Worm (Caenorhabditis elegans): Measurements from ENCODE around the gene kcmf-1.

DNA sequence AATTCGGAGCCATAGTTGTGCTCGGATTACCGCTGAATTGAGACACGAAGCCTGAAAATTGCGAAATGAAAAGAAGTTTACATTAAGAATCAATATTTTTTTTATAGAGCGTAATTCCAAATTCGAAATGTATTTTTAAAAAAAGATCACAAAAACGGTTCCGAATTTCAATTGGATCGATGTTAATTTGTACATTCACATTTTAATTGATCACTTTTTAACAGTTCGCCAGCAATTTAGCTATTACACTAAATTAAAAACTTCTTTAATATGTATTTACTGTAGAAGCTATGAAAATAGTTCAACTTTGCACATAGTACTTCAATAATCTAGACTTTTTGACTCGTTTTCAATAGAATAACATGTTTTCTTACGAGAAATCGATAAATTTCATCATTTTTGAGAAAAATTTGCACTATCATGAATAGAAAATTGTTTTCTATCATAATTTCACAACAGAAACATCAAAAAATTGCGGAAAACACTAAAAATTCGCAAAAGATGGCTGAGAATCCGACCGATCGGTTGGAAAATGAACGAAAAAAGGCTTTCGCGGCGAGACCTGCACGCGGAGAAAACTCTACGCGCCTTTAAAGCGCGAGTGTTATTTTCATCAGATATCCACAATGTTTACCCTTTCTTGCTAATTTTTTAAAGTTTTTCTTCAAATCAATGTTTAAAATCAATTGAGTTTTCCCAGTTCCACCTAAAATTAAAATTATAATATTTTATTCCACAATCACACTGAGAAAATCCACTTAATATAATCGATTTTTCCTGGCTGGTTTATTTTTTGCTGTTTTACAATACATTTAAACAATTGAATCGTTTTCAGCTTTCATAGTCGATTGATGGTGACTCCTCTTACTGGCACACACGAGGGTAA is at the start of gene kcmf-1, which contains the start of gene egl-45:
- TF ChIP-seq F26F4.8 (GFP tag; conservative IDR thresholded peaks at IDR 0.05) (no peak), lin-13 (GFP tag; optimal IDR thresholded peaks at IDR 0.05) (no peak), jun-1 (tag; optimal IDR thresholded peaks at IDR 0.05) (no peak), hlh-30 (tag; optimal IDR thresholded peaks at IDR 0.05; ENCODE audit: insufficient read depth) (peak; percentile 41), ceh-32 (tag; optimal IDR thresholded peaks at IDR 0.05; ENCODE audit: poor library complexity) (no peak)

All from whole organism, L4 larva.